Worm (Caenorhabditis elegans): ENCODE results near the gene srx-4.
A peak's percentile ranks its signal among the peaks of the same experiment; 100 is the strongest.

srx-4 gene

DNA sequence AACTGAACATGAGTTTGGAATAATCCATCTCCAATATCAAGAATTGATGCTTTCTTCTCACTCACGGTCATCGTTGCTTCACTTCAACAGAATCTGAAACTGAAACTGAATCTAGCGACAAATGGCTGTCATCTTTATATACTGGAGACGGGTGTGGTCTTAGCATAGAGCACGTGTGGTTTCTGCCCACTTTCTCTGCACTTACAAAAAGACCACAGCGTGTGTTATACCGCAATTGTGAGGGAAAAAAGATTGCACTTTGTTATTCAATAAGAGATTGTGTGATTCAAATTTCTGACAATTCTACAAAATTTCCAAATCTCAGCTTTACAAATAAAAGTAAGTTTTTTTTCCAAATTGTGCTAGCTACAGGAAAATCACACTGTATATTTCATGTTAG is 46.4 kb downstream of the srx-4 start, which contains the start of gene F48G7.12:
TSS of gene F48G7.12 (minus strand) at position 101 of the 400 bp plus-strand sequence.
- TF ChIP-seq nhr-77 (tag; optimal IDR thresholded peaks at IDR 0.05) (no peak), nhr-6 (tag; optimal IDR thresholded peaks at IDR 0.05) (no peak), elt-3 (tag; optimal IDR thresholded peaks at IDR 0.05) (no peak), unc-62 (GFP tag; optimal IDR thresholded peaks at IDR 0.05) (no peak), sem-4 (tag; optimal IDR thresholded peaks at IDR 0.05) (no peak), lsy-2 (tag; optimal IDR thresholded peaks at IDR 0.05) (no peak), egl-27 (tag; optimal IDR thresholded peaks at IDR 0.05) (no peak), blmp-1 (tag; optimal IDR thresholded peaks at IDR 0.05; ENCODE audit: insufficient read depth) (no peak), sma-9 (GFP tag; optimal IDR thresholded peaks at IDR 0.05) (no peak), sma-9 (tag; optimal IDR thresholded peaks at IDR 0.05) (no peak), ztf-4 (tag; optimal IDR thresholded peaks at IDR 0.05) (no peak), mbf-1 (tag; optimal IDR thresholded peaks at IDR 0.05) (no peak), mab-5 (tag; optimal IDR thresholded peaks at IDR 0.05) (no peak), nhr-237 (tag; optimal IDR thresholded peaks at IDR 0.05) (no peak), lin-11 (tag; optimal IDR thresholded peaks at IDR 0.05) (no peak), ceh-16 (tag; optimal IDR thresholded peaks at IDR 0.05) (no peak), unc-55 (GFP tag; optimal IDR thresholded peaks at IDR 0.05) (no peak), sma-3 (GFP tag; optimal IDR thresholded peaks at IDR 0.05) (no peak), nhr-23 (tag; optimal IDR thresholded peaks at IDR 0.05) (no peak), dmd-4 (tag; optimal IDR thresholded peaks at IDR 0.05) (no peak)

DNA sequence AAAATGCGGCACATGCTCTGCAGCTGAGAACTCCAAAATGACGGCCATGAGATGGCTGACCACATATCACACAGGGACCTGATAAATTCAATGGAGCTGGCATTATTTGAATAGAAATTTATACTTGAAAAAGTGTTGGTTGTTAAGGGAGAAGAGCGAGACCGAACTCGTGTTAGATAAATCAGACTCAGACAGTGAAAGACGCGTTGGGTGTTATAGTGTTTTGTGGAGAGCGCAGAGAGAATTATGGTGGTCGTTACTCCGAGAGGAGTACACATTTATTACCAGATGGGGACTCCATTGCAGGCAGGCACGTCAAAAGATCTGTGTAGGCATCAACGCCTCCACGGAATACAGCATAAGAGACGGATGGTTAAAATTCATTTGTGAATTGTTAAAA is 49.8 kb downstream of the srx-4 start, which contains the start of gene nhr-190:
TSS of gene nhr-190 (minus strand) at position 175 of the 400 bp plus-strand sequence.
- peak; percentile 12 for TF ChIP-seq sma-9 (GFP tag; optimal IDR thresholded peaks at IDR 0.05)
- no peak for TF ChIP-seq sma-9 (tag; optimal IDR thresholded peaks at IDR 0.05)
- peak; percentile 32 for TF ChIP-seq C34F6.9 (tag; optimal IDR thresholded peaks at IDR 0.05)
- TF ChIP-seq nhr-12 (tag; optimal IDR thresholded peaks at IDR 0.05), result no peak
- TF ChIP-seq nhr-77 (tag; optimal IDR thresholded peaks at IDR 0.05), result no peak
- no peak for TF ChIP-seq peb-1 (tag; optimal IDR thresholded peaks at IDR 0.05)
- TF ChIP-seq unc-55 (GFP tag; optimal IDR thresholded peaks at IDR 0.05), result no peak
- no peak for TF ChIP-seq mbf-1 (tag; optimal IDR thresholded peaks at IDR 0.05)
- peak; percentile 35 for TF ChIP-seq nhr-129 (tag; optimal IDR thresholded peaks at IDR 0.05)
